Worm (Caenorhabditis elegans): ENCODE results near the gene T26C12.3.
A peak's percentile ranks its signal among the peaks of the same experiment; 100 is the strongest.

Gene T26C12.3

ce11 chrIV:3227549-3228139 is 45.6 kb downstream of the T26C12.3 start (continued):
- peak; percentile 71 for TF ChIP-seq rnt-1 (tag; optimal IDR thresholded peaks at IDR 0.05)
- TF ChIP-seq ceh-34 (tag; optimal IDR thresholded peaks at IDR 0.05): peak; percentile 63
- peak; percentile 72 for TF ChIP-seq dmd-4 (tag; optimal IDR thresholded peaks at IDR 0.05; ENCODE audit: borderline replicate concordance)
- no peak for TF ChIP-seq fkh-10 (GFP tag; optimal IDR thresholded peaks at IDR 0.05)
- TF ChIP-seq ref-2 (tag; optimal IDR thresholded peaks at IDR 0.05): peak; percentile 45
- no peak for TF ChIP-seq madf-2 (tag; optimal IDR thresholded peaks at IDR 0.05)
- TF ChIP-seq ceh-31 (tag; optimal IDR thresholded peaks at IDR 0.05): peak; percentile 37
- TF ChIP-seq ceh-9 (tag; optimal IDR thresholded peaks at IDR 0.05): no peak
- no peak for TF ChIP-seq ceh-48 (tag; optimal IDR thresholded peaks at IDR 0.05)
- peak; percentile 53 for TF ChIP-seq tbx-2 (tag; optimal IDR thresholded peaks at IDR 0.05)
- no peak for TF ChIP-seq unc-3 (GFP tag; conservative IDR thresholded peaks at IDR 0.05)
- no peak for TF ChIP-seq unc-3 (tag; optimal IDR thresholded peaks at IDR 0.05)
- peak; percentile 41 for TF ChIP-seq ceh-18 (tag; optimal IDR thresholded peaks at IDR 0.05)
- TF ChIP-seq tbx-7 (tag; optimal IDR thresholded peaks at IDR 0.05): no peak
- no peak for TF ChIP-seq ceh-14 (tag; optimal IDR thresholded peaks at IDR 0.05)
- TF ChIP-seq sdc-2 (tag; optimal IDR thresholded peaks at IDR 0.05): peak; percentile 43
- no peak for TF ChIP-seq ceh-45 (GFP tag; IDR thresholded peaks at IDR 0.05)
- TF ChIP-seq dve-1 (tag; optimal IDR thresholded peaks at IDR 0.05): peak; percentile 11
- no peak for TF ChIP-seq fax-1 (tag; optimal IDR thresholded peaks at IDR 0.05)
- no peak for TF ChIP-seq odd-2 (tag; optimal IDR thresholded peaks at IDR 0.05)
- TF ChIP-seq ttx-3 (tag; optimal IDR thresholded peaks at IDR 0.05): no peak
- no peak for TF ChIP-seq mec-3 (tag; optimal IDR thresholded peaks at IDR 0.05; ENCODE audit: borderline replicate concordance)
- no peak for TF ChIP-seq npax-4 (tag; optimal IDR thresholded peaks at IDR 0.05)
- TF ChIP-seq ahr-1 (tag; optimal IDR thresholded peaks at IDR 0.05): no peak
- TF ChIP-seq lin-11 (tag; optimal IDR thresholded peaks at IDR 0.05): no peak
- TF ChIP-seq nhr-11 (tag; optimal IDR thresholded peaks at IDR 0.05): no peak
- no peak for TF ChIP-seq syd-9 (tag; optimal IDR thresholded peaks at IDR 0.05)
- TF ChIP-seq ets-4 (tag; optimal IDR thresholded peaks at IDR 0.05): peak; percentile 9
- no peak for TF ChIP-seq C08G9.2 (tag; optimal IDR thresholded peaks at IDR 0.05)
- peak; percentile 25 for TF ChIP-seq fkh-6 (tag; optimal IDR thresholded peaks at IDR 0.05)
- TF ChIP-seq unc-86 (tag; optimal IDR thresholded peaks at IDR 0.05): no peak
- no peak for TF ChIP-seq ztf-16 (tag; optimal IDR thresholded peaks at IDR 0.05)
- TF ChIP-seq pqm-1 (tag; optimal IDR thresholded peaks at IDR 0.05): peak; percentile 72
- TF ChIP-seq T23F11.4 (GFP tag; optimal IDR thresholded peaks at IDR 0.05): no peak
- no peak for TF ChIP-seq unc-42 (tag; optimal IDR thresholded peaks at IDR 0.05)

DNA sequence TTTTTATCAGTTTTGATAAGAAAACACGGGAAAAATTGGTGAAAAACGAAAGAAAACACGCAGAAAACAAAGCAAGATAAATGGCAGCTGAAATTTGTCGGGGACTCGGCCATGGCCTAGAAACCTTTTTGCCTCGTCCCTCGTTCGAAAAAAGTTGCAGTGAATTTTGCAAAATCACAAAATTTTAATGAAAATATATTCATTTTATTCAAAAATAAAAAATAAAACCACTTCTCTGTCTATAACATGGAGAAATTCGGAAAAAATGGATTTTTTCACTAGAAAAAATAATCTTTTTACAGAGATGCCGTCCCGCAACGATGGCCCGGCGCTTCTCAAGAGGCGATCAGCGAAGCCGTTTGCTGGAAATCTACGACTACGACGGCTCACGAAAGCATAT is 51.1 kb downstream of the T26C12.3 start, which contains the start of gene Y67D8A.2:
TSS of gene Y67D8A.2 (plus strand) at position 301 of the 400 bp plus-strand sequence.
- no peak for TF ChIP-seq sox-2 (GFP tag; IDR thresholded peaks at IDR 0.05)
- TF ChIP-seq C08G9.2 (tag; optimal IDR thresholded peaks at IDR 0.05): no peak
- TF ChIP-seq rnt-1 (tag; optimal IDR thresholded peaks at IDR 0.05): no peak
- no peak for TF ChIP-seq ama-1 (optimal IDR thresholded peaks at IDR 0.05)
- no peak for TF ChIP-seq madf-2 (tag; optimal IDR thresholded peaks at IDR 0.05)
- TF ChIP-seq ceh-48 (tag; optimal IDR thresholded peaks at IDR 0.05): no peak
- TF ChIP-seq ceh-18 (tag; optimal IDR thresholded peaks at IDR 0.05): no peak
- no peak for TF ChIP-seq K02D7.2 (tag; optimal IDR thresholded peaks at IDR 0.05)
- no peak for TF ChIP-seq ceh-31 (tag; optimal IDR thresholded peaks at IDR 0.05)
- TF ChIP-seq ztf-16 (tag; optimal IDR thresholded peaks at IDR 0.05): no peak
- TF ChIP-seq eyg-1 (tag; optimal IDR thresholded peaks at IDR 0.05): no peak
- TF ChIP-seq F13H6.1 (tag; optimal IDR thresholded peaks at IDR 0.05): no peak
- no peak for TF ChIP-seq ceh-19 (GFP tag; optimal IDR thresholded peaks at IDR 0.05)
- TF ChIP-seq hlh-6 (tag; optimal IDR thresholded peaks at IDR 0.05): no peak
